Worm (Caenorhabditis elegans) whole organism, mixed stage, embryonic: ENCODE data around the gene C35A5.5.

ENCODE experiments used
- mab-5 ChIP-seq: fragments of 150-350 bp; optimal IDR thresholded peaks from 2 replicates; lab custom pipeline; 2014; ENCODE audit warnings: missing biosample characterization, missing genetic modification characterization
- mep-1 ChIP-seq: fragments of 150-350 bp; optimal IDR thresholded peaks from 2 replicates; lab custom pipeline; 2017; ENCODE audit warnings: missing biosample characterization, missing genetic modification reagents, missing genetic modification characterization, inconsistent platforms
- nhr-12 ChIP-seq: fragments of 150-350 bp; optimal IDR thresholded peaks from 2 replicates; lab custom pipeline; 2014; ENCODE audit warnings: missing biosample characterization, missing genetic modification characterization
- nhr-2 ChIP-seq: fragments of 150-350 bp; optimal IDR thresholded peaks from 2 replicates; lab custom pipeline; 2014; ENCODE audit warnings: missing biosample characterization, missing genetic modification characterization
- snpc-4 ChIP-seq: fragments of 150-350 bp; optimal IDR thresholded peaks from 2 replicates; lab custom pipeline; 2014; ENCODE audit warnings: missing biosample characterization, missing genetic modification characterization
- unc-62 ChIP-seq: fragments of 150-350 bp; optimal IDR thresholded peaks from 2 replicates; lab custom pipeline; 2014; ENCODE audit warnings: missing biosample characterization, missing genetic modification reagents, missing genetic modification characterization

ce11 chrV:10466607-10467092, 39.0 kb upstream of the C35A5.5 start:
- TF ChIP-seq snpc-4: no peak
- TF ChIP-seq mab-5 (tag; lab: Kevin White, UChicago): no peak
- no peak for TF ChIP-seq nhr-12 (tag; lab: Kevin White, UChicago)
- TF ChIP-seq unc-62 (GFP tag; lab: Kevin White, UChicago): peak; percentile 84
- TF ChIP-seq nhr-2 (tag; lab: Kevin White, UChicago): peak; percentile 59
- peak; percentile 95 for TF ChIP-seq mep-1
